Worm (Caenorhabditis elegans) whole organism, midembryonic: ENCODE measurements around the gene VY10G11R.1.

Experiments
- cog-1 ChIP-seq: sonication (generic microtip); optimal IDR thresholded peaks from 2 replicates; lab custom pipeline; 2016; ENCODE audit warnings: missing genetic modification characterization, missing compliant biosample characterization
- flt-1 ChIP-seq: fragments of 200-800 bp; sonication (Bioruptor generic); IDR thresholded peaks from 2 replicates; pipeline ENCODE4 v1.3.6; 2022; ENCODE audit warnings: missing genetic modification characterization, missing compliant biosample characterization
- med-1 ChIP-seq: sonication (generic microtip); optimal IDR thresholded peaks from 2 replicates; lab custom pipeline; 2017; ENCODE audit warnings: missing genetic modification characterization, mild to moderate bottlenecking, missing compliant biosample characterization, antibody characterized with exemption, missing genetic modification reagents; ENCODE audit not compliant: insufficient read depth
- ztf-29 ChIP-seq: fragments of 200-800 bp; sonication (Bioruptor generic); IDR thresholded peaks from 2 replicates; pipeline ENCODE4 v1.3.6; 2022; ENCODE audit warnings: missing genetic modification reagents, missing genetic modification characterization, missing compliant biosample characterization

ce11 chrIV:16421903-16422557, 48.8 kb downstream of the VY10G11R.1 start:
- TF ChIP-seq med-1 (GFP tag; lab: Kevin White, UChicago) (no peak), cog-1 (tag; lab: Kevin White, UChicago) (no peak), ztf-29 (GFP tag; lab: Robert Waterston, UW) (no peak), flt-1 (GFP tag; lab: Robert Waterston, UW) (no peak)
